Worm (Caenorhabditis elegans) whole organism, midembryonic: Measurements from ENCODE around the gene ZK1127.12.

Experiments
- cog-1 ChIP-seq: sonication (generic microtip); optimal IDR thresholded peaks from 2 replicates; lab custom pipeline; 2016; ENCODE audit warnings: missing genetic modification characterization, missing compliant biosample characterization
- flt-1 ChIP-seq: fragments of 200-800 bp; sonication (Bioruptor generic); IDR thresholded peaks from 2 replicates; pipeline ENCODE4 v1.3.6; 2022; ENCODE audit warnings: missing genetic modification characterization, missing compliant biosample characterization
- klf-2 ChIP-seq: fragments of 200-800 bp; sonication (Bioruptor generic); conservative IDR thresholded peaks from 2 replicates; pipeline ENCODE4 v1.3.6; 2022; ENCODE audit warnings: missing genetic modification reagents, missing genetic modification characterization, missing compliant biosample characterization
- med-1 ChIP-seq: sonication (generic microtip); optimal IDR thresholded peaks from 2 replicates; lab custom pipeline; 2017; ENCODE audit warnings: missing genetic modification characterization, mild to moderate bottlenecking, missing compliant biosample characterization, antibody characterized with exemption, missing genetic modification reagents; ENCODE audit not compliant: insufficient read depth
- ref-1 ChIP-seq: fragments of 200-800 bp; sonication (Bioruptor generic); conservative IDR thresholded peaks from 2 replicates; pipeline ENCODE4 v1.3.6; 2022; ENCODE audit warnings: missing genetic modification reagents, missing genetic modification characterization, missing compliant biosample characterization
- tab-1 ChIP-seq: fragments of 200-800 bp; sonication (Bioruptor generic); IDR thresholded peaks from 2 replicates; pipeline ENCODE4 v1.3.6; 2022; ENCODE audit warnings: missing genetic modification characterization, missing compliant biosample characterization
- ztf-23 ChIP-seq: fragments of 200-800 bp; sonication (Bioruptor generic); IDR thresholded peaks from 2 replicates; pipeline ENCODE4 v1.3.6; 2022; ENCODE audit warnings: missing genetic modification reagents, missing genetic modification characterization, missing compliant biosample characterization
- ztf-29 ChIP-seq: fragments of 200-800 bp; sonication (Bioruptor generic); IDR thresholded peaks from 2 replicates; pipeline ENCODE4 v1.3.6; 2022; ENCODE audit warnings: missing genetic modification reagents, missing genetic modification characterization, missing compliant biosample characterization

DNA sequence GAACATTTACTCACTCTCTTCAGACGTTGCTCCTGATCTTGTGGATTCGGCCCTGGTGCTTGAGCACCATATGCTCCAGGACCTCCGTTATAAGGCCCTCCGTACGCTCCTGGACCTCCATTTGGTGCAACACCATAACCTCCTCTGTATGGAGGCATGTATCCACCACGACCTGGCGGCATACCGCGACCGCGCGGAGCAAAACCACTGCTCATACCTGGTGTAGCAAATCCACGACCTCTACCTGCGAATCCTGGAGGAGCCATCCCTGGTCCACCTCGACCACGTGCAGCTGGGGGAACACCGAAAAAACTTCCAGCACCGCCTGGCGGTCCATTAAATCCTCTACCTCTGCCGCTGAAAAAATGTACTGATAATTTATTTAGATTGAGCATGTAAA lies 2.4 kb upstream of the ZK1127.12 start:
- 0 out of 2 replicates have a peak, but pooled peaks have one; percentile 59 for TF ChIP-seq tab-1 (GFP tag; lab: Robert Waterston, UW)
- TF ChIP-seq ztf-29 (GFP tag; lab: Robert Waterston, UW) = no peak
- TF ChIP-seq med-1 = no peak
- no peak for TF ChIP-seq flt-1 (GFP tag; lab: Robert Waterston, UW)
- no peak for TF ChIP-seq ztf-23 (GFP tag; lab: Robert Waterston, UW)
- TF ChIP-seq cog-1 (tag; lab: Kevin White, UChicago) = no peak
- TF ChIP-seq klf-2 (GFP tag; lab: Robert Waterston, UW) = no peak
- no peak for TF ChIP-seq ref-1
